Worm (Caenorhabditis elegans) whole organism, young adult: ENCODE measurements around the gene cpr-8.

Experiments
- B0261.1 ChIP-seq: sonication (generic microtip); optimal IDR thresholded peaks from 2 replicates; lab custom pipeline; 2016; ENCODE audit warnings: mild to moderate bottlenecking, missing genetic modification characterization, moderate library complexity, missing compliant biosample characterization
- B0336.3 ChIP-seq: fragments of 200-800 bp; sonication (Bioruptor generic); IDR thresholded peaks from 2 replicates; pipeline ENCODE4 v1.3.6; 2022; ENCODE audit warnings: missing genetic modification characterization, missing compliant biosample characterization
- F23B12.7 ChIP-seq: sonication (generic microtip); optimal IDR thresholded peaks from 2 replicates; lab custom pipeline; 2017; ENCODE audit warnings: missing genetic modification characterization, mild to moderate bottlenecking, missing compliant biosample characterization, antibody characterized with exemption, moderate library complexity; ENCODE audit not compliant: insufficient read depth
- F37B4.10 ChIP-seq: fragments of 200-800 bp; sonication (Bioruptor generic); IDR thresholded peaks from 2 replicates; pipeline ENCODE4 v1.3.6; 2022; ENCODE audit warnings: missing genetic modification characterization, missing compliant biosample characterization
- F49E8.2 ChIP-seq: sonication (generic microtip); optimal IDR thresholded peaks from 3 replicates; lab custom pipeline; 2017; ENCODE audit warnings: missing genetic modification characterization, mild to moderate bottlenecking, missing compliant biosample characterization, antibody characterized with exemption, moderate library complexity; ENCODE audit not compliant: insufficient read depth
- F55B11.4 ChIP-seq: sonication (generic microtip); optimal IDR thresholded peaks from 2 replicates; lab custom pipeline; 2016; ENCODE audit warnings: missing compliant biosample characterization, missing genetic modification characterization, borderline replicate concordance; ENCODE audit not compliant: insufficient read depth
- Y53G8AR.9 ChIP-seq: fragments of 200-800 bp; sonication (Bioruptor generic); conservative IDR thresholded peaks from 2 replicates; pipeline ENCODE4 v1.3.6; 2022; ENCODE audit warnings: missing genetic modification reagents, missing genetic modification characterization, missing compliant biosample characterization
- Y67H2A.10 ChIP-seq: fragments of 200-800 bp; sonication (Bioruptor generic); conservative IDR thresholded peaks from 2 replicates; pipeline ENCODE4 v1.3.6; 2022; ENCODE audit warnings: missing genetic modification reagents, missing genetic modification characterization, missing compliant biosample characterization
- ama-1 ChIP-seq, 3 experiments: fragments of 150-350 bp in 1 of 3; sonication (generic microtip) in 2 of 3; optimal IDR thresholded peaks; 2 replicates each; lab custom pipeline; 2014 to 2018; ENCODE audit warnings: missing biosample characterization in 2 of 3, missing genetic modification characterization in 2 of 3, missing genetic modification reagents in 2 of 3
- aptf-2 ChIP-seq: fragments of 200-800 bp; sonication (Bioruptor generic); conservative IDR thresholded peaks from 2 replicates; pipeline ENCODE4 v1.3.6; 2022; ENCODE audit warnings: missing genetic modification reagents, missing genetic modification characterization, missing compliant biosample characterization
- atf-7 ChIP-seq: sonication (generic microtip); optimal IDR thresholded peaks from 2 replicates; lab custom pipeline; 2017; ENCODE audit warnings: mild to moderate bottlenecking, missing genetic modification characterization, missing compliant biosample characterization
- cebp-1 ChIP-seq, 2 experiments: fragments of 200-800 bp in 1 of 2; sonication (Bioruptor generic) in 1 of 2; sonication (generic microtip) in 1 of 2; IDR thresholded peaks in 1 of 2; optimal IDR thresholded peaks in 1 of 2; 2 replicates each; pipeline versions ENCODE4 v1.3.6 to Lab custom; 2017 to 2022; ENCODE audit warnings: missing compliant biosample characterization in 2 of 2, missing genetic modification characterization in 2 of 2, mild to moderate bottlenecking in 1 of 2, missing genetic modification reagents in 1 of 2, moderate library complexity in 1 of 2
- cebp-2 ChIP-seq: fragments of 200-800 bp; sonication (Bioruptor generic); IDR thresholded peaks from 2 replicates; pipeline ENCODE4 v1.3.6; 2022; ENCODE audit warnings: missing genetic modification characterization, missing compliant biosample characterization
- ceh-40 ChIP-seq: fragments of 200-800 bp; sonication (Bioruptor generic); IDR thresholded peaks from 2 replicates; pipeline ENCODE4 v1.3.6; 2022; ENCODE audit warnings: missing genetic modification characterization, missing compliant biosample characterization
- ceh-58 ChIP-seq: fragments of 200-800 bp; sonication (Bioruptor generic); IDR thresholded peaks from 2 replicates; pipeline ENCODE4 v1.3.6; 2022; ENCODE audit warnings: missing genetic modification characterization, missing compliant biosample characterization
- ceh-79 ChIP-seq: sonication (generic microtip); optimal IDR thresholded peaks from 2 replicates; lab custom pipeline; 2017; ENCODE audit warnings: mild to moderate bottlenecking, missing genetic modification characterization, missing compliant biosample characterization
- chd-7 ChIP-seq: sonication (generic microtip); optimal IDR thresholded peaks from 2 replicates; lab custom pipeline; 2016; ENCODE audit warnings: mild to moderate bottlenecking, missing genetic modification characterization, moderate library complexity, missing compliant biosample characterization
- dox-1 ChIP-seq: fragments of 200-800 bp; sonication (Bioruptor generic); IDR thresholded peaks from 2 replicates; pipeline ENCODE4 v1.3.6; 2022; ENCODE audit warnings: missing genetic modification reagents, missing genetic modification characterization, missing compliant biosample characterization
- dpff-1 ChIP-seq: sonication (generic microtip); optimal IDR thresholded peaks from 2 replicates; lab custom pipeline; 2017; ENCODE audit warnings: mild to moderate bottlenecking, missing genetic modification characterization, missing compliant biosample characterization
- him-1 ChIP-seq: sonication (generic microtip); optimal IDR thresholded peaks from 2 replicates; lab custom pipeline; 2016; ENCODE audit warnings: missing genotype, missing genetic modification reagents, missing genetic modification characterization, missing compliant biosample characterization
- hlh-12 ChIP-seq: sonication (generic microtip); optimal IDR thresholded peaks from 2 replicates; lab custom pipeline; 2016; ENCODE audit warnings: missing genetic modification characterization, missing compliant biosample characterization
- hmg-1.2 ChIP-seq: fragments of 200-800 bp; sonication (Bioruptor generic); IDR thresholded peaks from 2 replicates; pipeline ENCODE4 v1.3.6; 2022; ENCODE audit warnings: missing genetic modification reagents, missing genetic modification characterization, missing compliant biosample characterization
- lin-26 ChIP-seq: fragments of 200-800 bp; sonication (Bioruptor generic); IDR thresholded peaks from 2 replicates; pipeline ENCODE4 v1.3.6; 2022; ENCODE audit warnings: missing genetic modification reagents, missing genetic modification characterization, missing compliant biosample characterization
- lin-40 ChIP-seq: sonication (generic microtip); optimal IDR thresholded peaks from 2 replicates; lab custom pipeline; 2016; ENCODE audit warnings: missing genetic modification characterization, mild to moderate bottlenecking, missing compliant biosample characterization, missing genotype, missing genetic modification reagents
- lin-54 ChIP-seq: fragments of 200-800 bp; sonication (Bioruptor generic); optimal IDR thresholded peaks from 2 replicates; lab custom pipeline; 2018; ENCODE audit warnings: mild to moderate bottlenecking, missing genetic modification characterization, missing compliant biosample characterization
- madf-10 ChIP-seq: sonication (generic microtip); optimal IDR thresholded peaks from 2 replicates; lab custom pipeline; 2016; ENCODE audit warnings: mild to moderate bottlenecking, missing genetic modification characterization, missing compliant biosample characterization
- mes-4 ChIP-seq: sonication (generic microtip); optimal IDR thresholded peaks from 2 replicates; lab custom pipeline; 2016; ENCODE audit warnings: missing genotype, missing genetic modification characterization, missing compliant biosample characterization
- mxl-1 ChIP-seq: sonication (generic microtip); optimal IDR thresholded peaks from 2 replicates; lab custom pipeline; 2016; ENCODE audit warnings: missing genetic modification characterization, missing compliant biosample characterization
- nfya-1 ChIP-seq: sonication (generic microtip); optimal IDR thresholded peaks from 2 replicates; lab custom pipeline; 2017; ENCODE audit warnings: antibody characterized with exemption, missing compliant biosample characterization, missing genetic modification characterization, borderline replicate concordance; ENCODE audit not compliant: insufficient read depth
- nfya-2 ChIP-seq: fragments of 200-800 bp; sonication (Bioruptor generic); IDR thresholded peaks from 2 replicates; pipeline ENCODE4 v1.3.6; 2022; ENCODE audit warnings: missing genetic modification reagents, missing genetic modification characterization, missing compliant biosample characterization
- nhr-120 ChIP-seq: fragments of 200-800 bp; sonication (Bioruptor generic); IDR thresholded peaks from 2 replicates; pipeline ENCODE4 v1.3.6; 2022; ENCODE audit warnings: missing genetic modification characterization, missing compliant biosample characterization
- nhr-80 ChIP-seq: sonication (generic microtip); optimal IDR thresholded peaks from 2 replicates; lab custom pipeline; 2016; ENCODE audit warnings: missing genetic modification characterization, missing compliant biosample characterization
- nhr-90 ChIP-seq: sonication (generic microtip); optimal IDR thresholded peaks from 2 replicates; lab custom pipeline; 2016; ENCODE audit warnings: missing genotype, mild to moderate bottlenecking, missing genetic modification characterization, missing compliant biosample characterization
- pbrm-1 ChIP-seq: fragments of 200-800 bp; sonication (Bioruptor generic); IDR thresholded peaks from 2 replicates; pipeline ENCODE4 v1.3.6; 2022; ENCODE audit warnings: missing genetic modification reagents, missing genetic modification characterization, missing compliant biosample characterization
- pha-4 ChIP-seq: fragments of 150-350 bp; sonication (generic microtip); optimal IDR thresholded peaks from 2 replicates; lab custom pipeline; 2014; ENCODE audit warnings: missing biosample characterization, missing genetic modification reagents, missing genetic modification characterization
- rcor-1 ChIP-seq: fragments of 200-800 bp; sonication (Bioruptor generic); IDR thresholded peaks from 2 replicates; pipeline ENCODE4 v1.3.6; 2022; ENCODE audit warnings: missing genetic modification reagents, missing genetic modification characterization, missing compliant biosample characterization
- repo-1 ChIP-seq: sonication (generic microtip); optimal IDR thresholded peaks from 2 replicates; lab custom pipeline; 2017; ENCODE audit warnings: mild to moderate bottlenecking, missing genetic modification characterization, missing compliant biosample characterization
- snpc-1.1 ChIP-seq: sonication (generic microtip); optimal IDR thresholded peaks from 2 replicates; lab custom pipeline; 2017; ENCODE audit warnings: missing genetic modification characterization, mild to moderate bottlenecking, missing compliant biosample characterization, antibody characterized with exemption, moderate library complexity, missing genotype, missing genetic modification reagents; ENCODE audit not compliant: insufficient read depth
- snpc-4 ChIP-seq, 5 experiments: fragments of 150-350 bp in 1 of 5; sonication (generic microtip) in 4 of 5; optimal IDR thresholded peaks; 2 replicates each; lab custom pipeline; 2014 to 2018; ENCODE audit warnings: missing genetic modification characterization in 5 of 5, missing biosample characterization in 3 of 5, antibody characterized with exemption in 2 of 5, mild to moderate bottlenecking in 2 of 5, missing compliant biosample characterization in 2 of 5, missing genotype in 2 of 5, moderate library complexity in 2 of 5, missing genetic modification reagents in 1 of 5
- zfh-2 ChIP-seq: fragments of 200-800 bp; sonication (Bioruptor generic); conservative IDR thresholded peaks from 2 replicates; pipeline ENCODE4 v1.3.6; 2022; ENCODE audit warnings: missing genetic modification reagents, missing genetic modification characterization, missing compliant biosample characterization
- ztf-22 ChIP-seq: fragments of 200-800 bp; sonication (Bioruptor generic); optimal IDR thresholded peaks from 2 replicates; lab custom pipeline; 2018; ENCODE audit warnings: mild to moderate bottlenecking, missing genetic modification characterization, moderate library complexity, missing compliant biosample characterization
- ztf-25 ChIP-seq: fragments of 200-800 bp; sonication (Bioruptor generic); IDR thresholded peaks from 2 replicates; pipeline ENCODE4 v1.3.6; 2022; ENCODE audit warnings: missing genetic modification reagents, missing genetic modification characterization, missing compliant biosample characterization
- ztf-26 ChIP-seq: sonication (generic microtip); optimal IDR thresholded peaks from 2 replicates; lab custom pipeline; 2017; ENCODE audit warnings: missing genetic modification characterization, missing compliant biosample characterization
- ztf-3 ChIP-seq: fragments of 200-800 bp; sonication (Bioruptor generic); optimal IDR thresholded peaks from 2 replicates; lab custom pipeline; 2018; ENCODE audit warnings: mild to moderate bottlenecking, missing genetic modification characterization, missing compliant biosample characterization
- ztf-6 ChIP-seq: fragments of 200-800 bp; sonication (Bioruptor generic); IDR thresholded peaks from 2 replicates; pipeline ENCODE4 v1.3.6; 2022; ENCODE audit warnings: missing genetic modification reagents, missing genetic modification characterization, missing compliant biosample characterization

cpr-8 gene

ce11 chrV:1131880-1132623 lies 2.4 kb upstream of the cpr-8 start, which contains the start of gene W07B8.4:
Gene W07B8.4, minus strand, starts transcription at chrV:1131930.
- TF ChIP-seq F23B12.7 (tag; lab: Kevin White, UChicago), result no peak
- no peak for TF ChIP-seq F55B11.4 (tag; lab: Kevin White, UChicago)
- TF ChIP-seq ceh-58 (GFP tag; lab: Robert Waterston, UW), result no peak
- TF ChIP-seq nhr-90 (tag; lab: Kevin White, UChicago), result peak; percentile 35
- TF ChIP-seq ztf-25 (GFP tag; lab: Robert Waterston, UW), result no peak
- peak; percentile 51; the same call in 1 of the 2 replicates for TF ChIP-seq Y53G8AR.9 (GFP tag; lab: Robert Waterston, UW)
- no peak for TF ChIP-seq ama-1 (optimal IDR thresholded peaks at IDR 0.05; lab: Kevin White, UChicago)
- TF ChIP-seq ama-1 (GFP tag; optimal IDR thresholded peaks at IDR 0.05; lab: Kevin White, UChicago), result no peak
- TF ChIP-seq snpc-1.1 (tag; lab: Kevin White, UChicago), result no peak
- TF ChIP-seq zfh-2 (GFP tag; lab: Robert Waterston, UW), result 0 out of 2 replicates have a peak, but pooled peaks have one; percentile 53
- peak; percentile 38 for TF ChIP-seq atf-7 (tag; lab: Kevin White, UChicago)
- TF ChIP-seq nfya-1 (tag; lab: Kevin White, UChicago), result no peak
- no peak for TF ChIP-seq ztf-3 (GFP tag; lab: Kevin White, UChicago)
- peak; percentile 20 for TF ChIP-seq madf-10 (tag; lab: Kevin White, UChicago)
- no peak for TF ChIP-seq pha-4 (tag; lab: Kevin White, UChicago)
- TF ChIP-seq lin-26 (GFP tag; lab: Robert Waterston, UW), result 0 out of 2 replicates have a peak, but pooled peaks have one; percentile 27
- no peak for TF ChIP-seq hlh-12
- TF ChIP-seq dox-1 (GFP tag; lab: Robert Waterston, UW), result no peak
- TF ChIP-seq Y67H2A.10 (GFP tag; lab: Robert Waterston, UW), result no peak
- no peak for TF ChIP-seq aptf-2 (GFP tag; lab: Robert Waterston, UW)
- TF ChIP-seq F49E8.2 (tag; lab: Kevin White, UChicago), result no peak
- peak; percentile 5 for TF ChIP-seq nhr-80 (tag; lab: Kevin White, UChicago)
- TF ChIP-seq mxl-1 (tag; lab: Kevin White, UChicago), result no peak
- TF ChIP-seq ceh-40 (GFP tag; lab: Robert Waterston, UW), result peak; percentile 45; the same call in 1 of the 2 replicates
- TF ChIP-seq lin-40, result no peak
- no peak for TF ChIP-seq hmg-1.2 (GFP tag; lab: Robert Waterston, UW)
- TF ChIP-seq chd-7 (tag; lab: Kevin White, UChicago), result peak; percentile 4
- no peak for TF ChIP-seq snpc-4 (GFP tag; optimal IDR thresholded peaks at IDR 0.05; lab: Kevin White, UChicago)
- TF ChIP-seq snpc-4 (tag; optimal IDR thresholded peaks at IDR 0.05; lab: Kevin White, UChicago), result no peak
- TF ChIP-seq pbrm-1 (GFP tag; lab: Robert Waterston, UW), result no peak
- no peak for TF ChIP-seq dpff-1 (tag; lab: Kevin White, UChicago)
- no peak for TF ChIP-seq ztf-22 (GFP tag; lab: Kevin White, UChicago)
- no peak for TF ChIP-seq mes-4
- TF ChIP-seq ztf-6 (GFP tag; lab: Robert Waterston, UW), result no peak
- TF ChIP-seq nhr-120, result 0 out of 2 replicates have a peak, but pooled peaks have one; percentile 47
- TF ChIP-seq rcor-1 (GFP tag; lab: Robert Waterston, UW), result no peak
- TF ChIP-seq B0336.3 (GFP tag; lab: Robert Waterston, UW), result peak; percentile 42; the same call in 1 of the 2 replicates
- 0 out of 2 replicates have a peak, but pooled peaks have one; percentile 31 for TF ChIP-seq cebp-2 (GFP tag; lab: Robert Waterston, UW)
- TF ChIP-seq cebp-1 (GFP tag; IDR thresholded peaks at IDR 0.05; lab: Robert Waterston, UW), result no peak
- peak; percentile 2 for TF ChIP-seq cebp-1 (tag; optimal IDR thresholded peaks at IDR 0.05; lab: Kevin White, UChicago)
- TF ChIP-seq lin-54 (GFP tag; lab: Kevin White, UChicago), result no peak
- no peak for TF ChIP-seq repo-1 (tag; lab: Kevin White, UChicago)
- TF ChIP-seq ceh-79 (tag; lab: Kevin White, UChicago), result no peak
- TF ChIP-seq him-1 (tag; lab: Kevin White, UChicago), result no peak
- no peak for TF ChIP-seq B0261.1 (tag; lab: Kevin White, UChicago)
- no peak for TF ChIP-seq F37B4.10 (GFP tag; lab: Robert Waterston, UW)
- TF ChIP-seq nfya-2 (GFP tag; lab: Robert Waterston, UW), result no peak
- TF ChIP-seq ztf-26 (tag; lab: Kevin White, UChicago), result no peak
